Fruit fly (Drosophila melanogaster) whole organism, embryonic: ENCODE measurements around the gene Rabex-5.
A peak's percentile ranks its signal among the peaks of the same experiment; 100 is the strongest.

Source experiments
- CG10565 ChIP-seq: fragments of 200-800 bp; sonication (Bioruptor generic); optimal IDR thresholded peaks from 3 replicates; lab custom pipeline; 2016; ENCODE audit warnings: missing biosample characterization, mild to moderate bottlenecking, missing genetic modification characterization
- CG13624 ChIP-seq: fragments of 200-800 bp; sonication (Bioruptor generic); optimal IDR thresholded peaks from 2 replicates; lab custom pipeline; 2016; ENCODE audit warnings: missing biosample characterization, missing genetic modification characterization
- CG14860 ChIP-seq: fragments of 200-800 bp; sonication (Bioruptor generic); IDR thresholded peaks from 3 replicates; pipeline ENCODE4 v1.3.6; 2022; ENCODE audit warnings: missing biosample characterization, missing genetic modification characterization; ENCODE audit not compliant: partially characterized antibody
- CG16813 ChIP-seq: fragments of 200-800 bp; sonication (Bioruptor generic); IDR thresholded peaks from 3 replicates; pipeline ENCODE4 v1.3.6; 2022; ENCODE audit warnings: missing biosample characterization, missing genetic modification characterization; ENCODE audit not compliant: partially characterized antibody
- CG1792 ChIP-seq: fragments of 200-800 bp; sonication (Bioruptor generic); optimal IDR thresholded peaks from 2 replicates; lab custom pipeline; 2016; ENCODE audit warnings: missing biosample characterization, missing genetic modification characterization
- CG2712 ChIP-seq: fragments of 200-800 bp; optimal IDR thresholded peaks from 3 replicates; lab custom pipeline; 2019; ENCODE audit warnings: missing biosample characterization, mild to moderate bottlenecking, missing genetic modification characterization, moderate library complexity
- CG31441 ChIP-seq: fragments of 200-800 bp; sonication (Bioruptor generic); IDR thresholded peaks from 2 replicates; pipeline ENCODE4 v1.3.6; 2022; ENCODE audit warnings: missing biosample characterization, missing genetic modification characterization
- CG3407 ChIP-seq: fragments of 200-800 bp; sonication (Bioruptor generic); optimal IDR thresholded peaks from 2 replicates; lab custom pipeline; 2018; ENCODE audit warnings: missing biosample characterization, mild to moderate bottlenecking, missing genetic modification characterization
- CG34376 ChIP-seq: fragments of 200-800 bp; sonication (Bioruptor generic); optimal IDR thresholded peaks from 2 replicates; lab custom pipeline; 2018; ENCODE audit warnings: missing biosample characterization, mild to moderate bottlenecking, missing genetic modification characterization
- CG4360 ChIP-seq: fragments of 200-800 bp; sonication (Bioruptor generic); IDR thresholded peaks from 2 replicates; pipeline ENCODE4 v1.3.6; 2022; ENCODE audit warnings: missing biosample characterization, missing genetic modification characterization
- CG4707 ChIP-seq: fragments of 200-800 bp; sonication (Bioruptor generic); optimal IDR thresholded peaks from 2 replicates; lab custom pipeline; 2018; ENCODE audit warnings: missing biosample characterization, mild to moderate bottlenecking, missing genetic modification characterization, moderate library complexity
- CG5180 ChIP-seq: fragments of 200-800 bp; sonication (Bioruptor generic); optimal IDR thresholded peaks from 3 replicates; lab custom pipeline; 2017; ENCODE audit warnings: missing biosample characterization, missing genetic modification characterization, mild to moderate bottlenecking, moderate library complexity, missing genetic modification reagents
- CG6689 ChIP-seq: fragments of 200-800 bp; sonication (Bioruptor generic); IDR thresholded peaks from 2 replicates; pipeline ENCODE4 v1.3.6; 2022; ENCODE audit warnings: missing biosample characterization, missing genetic modification characterization
- CG7928 ChIP-seq: fragments of 200-800 bp; sonication (Bioruptor generic); optimal IDR thresholded peaks from 2 replicates; lab custom pipeline; 2017; ENCODE audit warnings: missing biosample characterization, mild to moderate bottlenecking, missing genetic modification characterization
- CG7987 ChIP-seq: fragments of 200-800 bp; sonication (Bioruptor generic); optimal IDR thresholded peaks from 2 replicates; lab custom pipeline; 2018; ENCODE audit warnings: missing biosample characterization, mild to moderate bottlenecking, missing genetic modification characterization, moderate library complexity
- Chrac-16 ChIP-seq: fragments of 200-800 bp; sonication (Bioruptor generic); optimal IDR thresholded peaks from 3 replicates; lab custom pipeline; 2016; ENCODE audit warnings: missing biosample characterization, missing genetic modification characterization
- CrebB ChIP-seq: fragments of 200-800 bp; sonication (Bioruptor generic); optimal IDR thresholded peaks from 3 replicates; lab custom pipeline; 2018; ENCODE audit warnings: missing biosample characterization, mild to moderate bottlenecking, missing genetic modification characterization
- Eip74EF ChIP-seq, 2 experiments: fragments of 200-800 bp in 1 of 2; fragments of >200 bp in 1 of 2; sonication (Bioruptor generic) in 1 of 2; optimal IDR thresholded peaks; 2 replicates each; lab custom pipeline; 2017 to 2019; ENCODE audit warnings: missing biosample characterization in 2 of 2, missing genetic modification characterization in 2 of 2, mild to moderate bottlenecking in 1 of 2, moderate library complexity in 1 of 2
- Ets65A ChIP-seq: fragments of 200-800 bp; sonication (Bioruptor generic); peaks from one replicate; lab custom pipeline; 2016; ENCODE audit warnings: missing biosample characterization, missing genetic modification characterization
- Ets97D ChIP-seq: fragments of 200-800 bp; sonication (Bioruptor generic); optimal IDR thresholded peaks from 3 replicates; lab custom pipeline; 2016; ENCODE audit warnings: missing biosample characterization, missing genetic modification characterization
- H15 ChIP-seq: fragments of 200-800 bp; sonication (Bioruptor generic); IDR thresholded peaks from 3 replicates; pipeline ENCODE4 v1.3.6; 2022; ENCODE audit warnings: missing biosample characterization, missing genetic modification characterization
- Hr39 ChIP-seq: fragments of >200 bp; optimal IDR thresholded peaks from 2 replicates; lab custom pipeline; 2017
- Ravus ChIP-seq: fragments of 200-800 bp; sonication (Bioruptor generic); IDR thresholded peaks from 2 replicates; pipeline ENCODE4 v1.3.6; 2022; ENCODE audit warnings: missing biosample characterization, missing genetic modification characterization
- Rfx ChIP-seq: fragments of 200-800 bp; sonication (Bioruptor generic); IDR thresholded peaks from 2 replicates; pipeline ENCODE4 v1.3.6; 2022; ENCODE audit warnings: missing biosample characterization, missing genetic modification characterization
- Scr ChIP-seq: fragments of 200-800 bp; sonication (Bioruptor generic); IDR thresholded peaks from 2 replicates; pipeline ENCODE4 v1.3.6; 2022; ENCODE audit warnings: missing biosample characterization, missing genetic modification characterization; ENCODE audit not compliant: partially characterized antibody
- Side ChIP-seq: fragments of 200-800 bp; sonication (Bioruptor generic); optimal IDR thresholded peaks from 2 replicates; lab custom pipeline; 2016; ENCODE audit warnings: missing biosample characterization, missing genetic modification characterization
- Sox102F ChIP-seq: fragments of 200-800 bp; sonication (Bioruptor generic); optimal IDR thresholded peaks from 2 replicates; lab custom pipeline; 2018; ENCODE audit warnings: missing biosample characterization, mild to moderate bottlenecking, missing genetic modification characterization, moderate library complexity
- Tbp ChIP-seq: fragments of >200 bp; optimal IDR thresholded peaks from 2 replicates; lab custom pipeline; 2018; ENCODE audit warnings: missing biosample characterization, missing genetic modification characterization
- ato ChIP-seq: fragments of 200-800 bp; sonication (Bioruptor generic); IDR thresholded peaks from 2 replicates; pipeline ENCODE4 v1.3.6; 2022; ENCODE audit warnings: missing biosample characterization, missing genetic modification characterization; ENCODE audit not compliant: partially characterized antibody
- cad ChIP-seq: fragments of >200 bp; optimal IDR thresholded peaks from 2 replicates; lab custom pipeline; 2017; ENCODE audit warnings: missing biosample characterization, missing genetic modification characterization
- corto ChIP-seq: fragments of 200-800 bp; sonication (Bioruptor generic); optimal IDR thresholded peaks from 2 replicates; lab custom pipeline; 2016; ENCODE audit warnings: missing biosample characterization, mild to moderate bottlenecking, missing genetic modification characterization, moderate library complexity
- crc ChIP-seq: fragments of 200-800 bp; sonication (Bioruptor generic); optimal IDR thresholded peaks from 2 replicates; lab custom pipeline; 2016; ENCODE audit warnings: missing biosample characterization, missing genetic modification characterization
- fd102C ChIP-seq: fragments of 200-800 bp; sonication (Bioruptor generic); optimal IDR thresholded peaks from 2 replicates; lab custom pipeline; 2018; ENCODE audit warnings: missing biosample characterization, mild to moderate bottlenecking, missing genetic modification characterization, moderate library complexity
- fu2 ChIP-seq: fragments of 200-800 bp; sonication (Bioruptor generic); optimal IDR thresholded peaks from 2 replicates; lab custom pipeline; 2016; ENCODE audit warnings: missing biosample characterization, missing genetic modification characterization
- grn ChIP-seq: fragments of 200-800 bp; sonication (Bioruptor generic); optimal IDR thresholded peaks from 3 replicates; lab custom pipeline; 2017; ENCODE audit warnings: missing biosample characterization, missing genetic modification characterization
- ind ChIP-seq: fragments of 200-800 bp; sonication (Bioruptor generic); optimal IDR thresholded peaks from 3 replicates; lab custom pipeline; 2016; ENCODE audit warnings: missing biosample characterization, missing genetic modification characterization
- jumu ChIP-seq: fragments of 200-800 bp; sonication (Bioruptor generic); optimal IDR thresholded peaks from 3 replicates; lab custom pipeline; 2016; ENCODE audit warnings: missing biosample characterization, missing genetic modification characterization
- kay ChIP-seq: fragments of 200-800 bp; sonication (Bioruptor generic); optimal IDR thresholded peaks from 2 replicates; lab custom pipeline; 2016; ENCODE audit warnings: missing biosample characterization, missing genetic modification characterization
- nom ChIP-seq: fragments of 200-800 bp; sonication (Bioruptor generic); optimal IDR thresholded peaks from 2 replicates; lab custom pipeline; 2017; ENCODE audit warnings: missing biosample characterization, missing genetic modification characterization, mild to moderate bottlenecking, moderate library complexity, missing genetic modification reagents
- pros ChIP-seq: fragments of 200-800 bp; sonication (Bioruptor generic); optimal IDR thresholded peaks from 3 replicates; lab custom pipeline; 2019; ENCODE audit warnings: missing biosample characterization, mild to moderate bottlenecking, missing genetic modification characterization, moderate library complexity
- psq ChIP-seq: fragments of 200-800 bp; sonication (Bioruptor generic); optimal IDR thresholded peaks from 2 replicates; lab custom pipeline; 2017; ENCODE audit warnings: missing biosample characterization, missing genetic modification characterization
- pum ChIP-seq: fragments of 200-800 bp; sonication (Bioruptor generic); optimal IDR thresholded peaks from 2 replicates; lab custom pipeline; 2016; ENCODE audit warnings: missing biosample characterization, missing genetic modification characterization
- tx ChIP-seq: fragments of 200-800 bp; sonication (Bioruptor generic); optimal IDR thresholded peaks from 2 replicates; lab custom pipeline; 2016; ENCODE audit warnings: missing biosample characterization, missing genetic modification characterization
- wek ChIP-seq: fragments of 200-800 bp; sonication (Bioruptor generic); optimal IDR thresholded peaks from 3 replicates; lab custom pipeline; 2018; ENCODE audit warnings: missing biosample characterization, mild to moderate bottlenecking, missing genetic modification characterization, moderate library complexity
- yki ChIP-seq: fragments of >200 bp; optimal IDR thresholded peaks from 3 replicates; lab custom pipeline; 2018
- z ChIP-seq: fragments of 200-800 bp; sonication (Bioruptor generic); IDR thresholded peaks from 3 replicates; pipeline ENCODE4 v1.3.6; 2022; ENCODE audit warnings: missing biosample characterization, missing genetic modification characterization

Rabex-5 gene

dm6 chr3L:1320931-1321556, 25.3 kb downstream of the Rabex-5 start (continued):
- peak; percentile 36 for TF ChIP-seq nom (GFP tag; lab: Kevin White, UChicago)
- TF ChIP-seq CG10565 (GFP tag; lab: Kevin White, UChicago): no peak
- no peak for TF ChIP-seq CG5180 (GFP tag; lab: Kevin White, UChicago)
- TF ChIP-seq ind (GFP tag; lab: Kevin White, UChicago): no peak
- TF ChIP-seq CG14860: no peak
- TF ChIP-seq psq (GFP tag; lab: Kevin White, UChicago): no peak
- TF ChIP-seq CG13624: no peak
- peak; percentile 1 for TF ChIP-seq corto (GFP tag; lab: Kevin White, UChicago)
- no peak for TF ChIP-seq pros (GFP tag; lab: Kevin White, UChicago)
- TF ChIP-seq CG31441 (GFP tag; lab: Robert Waterston, UW): 0 out of 2 replicates have a peak, but pooled peaks have one; percentile 4

- TF ChIP-seq Hr39 (lab: Kevin White, UChicago) (peak; percentile 65), CG6689 (GFP tag; lab: Robert Waterston, UW) (0 out of 2 replicates have a peak, but pooled peaks have one; percentile 21), cad (no peak)
Observed at dm6 chr3L:1322159-1322558, 26.4 kb downstream of the Rabex-5 start.

- TF ChIP-seq CG6689 (GFP tag; lab: Robert Waterston, UW): no peak
- TF ChIP-seq grn (GFP tag; lab: Kevin White, UChicago): peak; percentile 1
- TF ChIP-seq CG7928 (GFP tag; lab: Kevin White, UChicago): no peak
- no peak for TF ChIP-seq yki
- TF ChIP-seq Rfx (GFP tag; lab: Robert Waterston, UW): no peak
- peak; percentile 19 for TF ChIP-seq Ets65A (GFP tag; lab: Kevin White, UChicago)
- TF ChIP-seq CG4707: no peak
- TF ChIP-seq, all 482 proteins: peak for 2
Observed at dm6 chr3L:1322706-1323105, 27.0 kb downstream of the Rabex-5 start, which contains the start of gene CG9184. CG9184 (minus strand) TSS chr3L:1322806.

- TF ChIP-seq z (GFP tag; lab: Robert Waterston, UW): no peak
- TF ChIP-seq kay: peak; percentile 24
- TF ChIP-seq H15 (GFP tag; lab: Robert Waterston, UW): peak; percentile 66; the same call in 2 of the 3 replicates
- no peak for TF ChIP-seq Sox102F (GFP tag; lab: Kevin White, UChicago)
- peak; percentile 38 for TF ChIP-seq crc
- peak; percentile 56 for TF ChIP-seq tx (GFP tag; lab: Kevin White, UChicago)
- TF ChIP-seq Chrac-16 (GFP tag; lab: Kevin White, UChicago): peak; percentile 67
- TF ChIP-seq jumu (GFP tag; lab: Kevin White, UChicago): peak; percentile 72
- no peak for TF ChIP-seq CrebB (tag; lab: Kevin White, UChicago)
- peak; percentile 53 for TF ChIP-seq CG1792 (GFP tag; lab: Kevin White, UChicago)
- peak; percentile 66 for TF ChIP-seq Side (GFP tag; lab: Kevin White, UChicago)
- TF ChIP-seq fd102C (GFP tag; lab: Kevin White, UChicago): no peak
- TF ChIP-seq Ets97D (GFP tag; lab: Kevin White, UChicago): peak; percentile 14
- TF ChIP-seq CG3407 (GFP tag; lab: Kevin White, UChicago): peak; percentile 64
- peak; percentile 90 for TF ChIP-seq CG2712
- peak; percentile 71 for TF ChIP-seq pum
- TF ChIP-seq Ravus: no peak
- no peak for TF ChIP-seq wek
- TF ChIP-seq Scr (GFP tag; lab: Robert Waterston, UW): no peak
- TF ChIP-seq CG16813 (GFP tag; lab: Robert Waterston, UW): no peak
- no peak for TF ChIP-seq CG34376 (GFP tag; lab: Kevin White, UChicago)
- peak in 1 of 2 experiments; percentile 8 for TF ChIP-seq Eip74EF (GFP tag; optimal IDR thresholded peaks at IDR 0.05; lab: Kevin White, UChicago)
- TF ChIP-seq Tbp: no peak
- peak; percentile 51 for TF ChIP-seq fu2
- 0 out of 2 replicates have a peak, but pooled peaks have one; percentile 4 for TF ChIP-seq CG4360 (GFP tag; lab: Robert Waterston, UW)
- TF ChIP-seq CG7987 (GFP tag; lab: Kevin White, UChicago): no peak
- no peak for TF ChIP-seq ato
Observed at dm6 chr3L:1323136-1323535, 27.4 kb downstream of the Rabex-5 start.
